Fruit fly (Drosophila melanogaster) whole organism, embryonic: ENCODE results near the gene Mbs.

Experiments
- Abd-B ChIP-seq: fragments of 200-800 bp; sonication (Bioruptor generic); optimal IDR thresholded peaks from 2 replicates; lab custom pipeline; 2018; ENCODE audit warnings: missing biosample characterization, mild to moderate bottlenecking, missing genetic modification characterization, moderate library complexity
- Awh ChIP-seq: fragments of 200-800 bp; sonication (Bioruptor generic); IDR thresholded peaks from 2 replicates; pipeline ENCODE4, ENCODE4 v1.3.6; 2022; ENCODE audit warnings: missing biosample characterization, missing genetic modification characterization
- Bteb2 ChIP-seq: fragments of 200-800 bp; sonication (Bioruptor generic); optimal IDR thresholded peaks from 2 replicates; lab custom pipeline; 2016; ENCODE audit warnings: missing biosample characterization, missing genetic modification characterization
- CG10979 ChIP-seq: fragments of 200-800 bp; sonication (Bioruptor generic); optimal IDR thresholded peaks from 2 replicates; lab custom pipeline; 2018; ENCODE audit warnings: missing biosample characterization, mild to moderate bottlenecking, missing genetic modification characterization, moderate library complexity
- CG12391 ChIP-seq: fragments of 200-800 bp; sonication (Bioruptor generic); optimal IDR thresholded peaks from 3 replicates; lab custom pipeline; 2018; ENCODE audit warnings: missing biosample characterization, mild to moderate bottlenecking, missing genetic modification characterization, moderate library complexity
- CG14667 ChIP-seq: fragments of 200-800 bp; sonication (Bioruptor generic); IDR thresholded peaks from 2 replicates; pipeline ENCODE4 v1.3.6; 2022; ENCODE audit warnings: missing biosample characterization, missing genetic modification characterization
- CG1602 ChIP-seq: fragments of 200-800 bp; sonication (Bioruptor generic); optimal IDR thresholded peaks from 3 replicates; lab custom pipeline; 2016; ENCODE audit warnings: missing biosample characterization, missing genetic modification characterization
- CG16863 ChIP-seq: fragments of 200-800 bp; sonication (Bioruptor generic); optimal IDR thresholded peaks from 3 replicates; lab custom pipeline; 2016; ENCODE audit warnings: missing biosample characterization, missing genetic modification characterization
- CG30403 ChIP-seq: fragments of 200-800 bp; sonication (Bioruptor generic); optimal IDR thresholded peaks from 3 replicates; lab custom pipeline; 2016; ENCODE audit warnings: missing biosample characterization, missing genetic modification characterization
- CG33213 ChIP-seq: fragments of 200-800 bp; sonication (Bioruptor generic); optimal IDR thresholded peaks from 3 replicates; lab custom pipeline; 2016; ENCODE audit warnings: missing biosample characterization, missing genetic modification characterization
- CG3726 ChIP-seq: fragments of 200-800 bp; sonication (Bioruptor generic); IDR thresholded peaks from 3 replicates; pipeline ENCODE4, ENCODE4 v1.3.6; 2022; ENCODE audit warnings: missing biosample characterization, missing genetic modification characterization
- CG3847 ChIP-seq: fragments of 200-800 bp; sonication (Bioruptor generic); IDR thresholded peaks from 2 replicates; pipeline ENCODE4 v1.3.6; 2022; ENCODE audit warnings: missing biosample characterization, missing genetic modification characterization
- CG4730 ChIP-seq: fragments of 200-800 bp; sonication (Bioruptor generic); IDR thresholded peaks from 2 replicates; pipeline ENCODE4 v1.3.6; 2022; ENCODE audit warnings: missing biosample characterization, missing genetic modification characterization
- CG5180 ChIP-seq: fragments of 200-800 bp; sonication (Bioruptor generic); optimal IDR thresholded peaks from 3 replicates; lab custom pipeline; 2017; ENCODE audit warnings: missing biosample characterization, missing genetic modification characterization, mild to moderate bottlenecking, moderate library complexity, missing genetic modification reagents
- CG6689 ChIP-seq: fragments of 200-800 bp; sonication (Bioruptor generic); IDR thresholded peaks from 2 replicates; pipeline ENCODE4 v1.3.6; 2022; ENCODE audit warnings: missing biosample characterization, missing genetic modification characterization
- CG8388 ChIP-seq: fragments of 200-800 bp; sonication (Bioruptor generic); optimal IDR thresholded peaks from 2 replicates; lab custom pipeline; 2019; ENCODE audit warnings: missing biosample characterization, mild to moderate bottlenecking, missing genetic modification characterization, moderate library complexity
- CG9437 ChIP-seq: fragments of 200-800 bp; sonication (Bioruptor generic); optimal IDR thresholded peaks from 2 replicates; lab custom pipeline; 2018; ENCODE audit warnings: missing biosample characterization, mild to moderate bottlenecking, missing genetic modification characterization
- CG9932 ChIP-seq: fragments of 200-800 bp; sonication (Bioruptor generic); IDR thresholded peaks from 2 replicates; pipeline ENCODE4 v1.3.6; 2022; ENCODE audit warnings: missing biosample characterization, missing genetic modification characterization
- Drgx ChIP-seq: fragments of 200-800 bp; sonication (Bioruptor generic); IDR thresholded peaks from 2 replicates; pipeline ENCODE4 v1.3.6; 2022; ENCODE audit warnings: missing biosample characterization, missing genetic modification characterization
- Ets97D ChIP-seq: fragments of 200-800 bp; sonication (Bioruptor generic); optimal IDR thresholded peaks from 3 replicates; lab custom pipeline; 2016; ENCODE audit warnings: missing biosample characterization, missing genetic modification characterization
- Gug ChIP-seq: fragments of 200-800 bp; sonication (Bioruptor generic); IDR thresholded peaks from 4 replicates; pipeline ENCODE4 v1.3.6; 2022; ENCODE audit warnings: missing biosample characterization, missing genetic modification characterization
- Hr78 ChIP-seq, 2 experiments: fragments of 200-800 bp in 1 of 2; fragments of >200 bp in 1 of 2; sonication (Bioruptor generic) in 1 of 2; optimal IDR thresholded peaks; 2 replicates each; lab custom pipeline; 2017 to 2019; ENCODE audit warnings: missing biosample characterization in 2 of 2, missing genetic modification characterization in 2 of 2, mild to moderate bottlenecking in 1 of 2, moderate library complexity in 1 of 2
- Myb ChIP-seq: fragments of 200-800 bp; sonication (Bioruptor generic); optimal IDR thresholded peaks from 2 replicates; lab custom pipeline; 2016; ENCODE audit warnings: missing biosample characterization, missing genetic modification characterization
- Pdp1 ChIP-seq, 2 experiments: fragments of 200-800 bp; sonication (Bioruptor generic); optimal IDR thresholded peaks; 3 replicates each; lab custom pipeline; 2016; ENCODE audit warnings: missing biosample characterization in 2 of 2, missing genetic modification characterization in 2 of 2, mild to moderate bottlenecking in 1 of 2, moderate library complexity in 1 of 2
- Sry-δ ChIP-seq: fragments of 200-800 bp; sonication (Bioruptor generic); optimal IDR thresholded peaks from 2 replicates; lab custom pipeline; 2016; ENCODE audit warnings: missing biosample characterization, missing genetic modification characterization
- Trl ChIP-seq, 3 experiments: fragments of >200 bp in 2 of 3; fragments of 200-800 bp in 1 of 3; sonication (Bioruptor generic) in 1 of 3; optimal IDR thresholded peaks; 2 replicates in 1 of 3; 3 replicates in 2 of 3; lab custom pipeline; 2016 to 2017; ENCODE audit warnings: missing biosample characterization in 1 of 3, missing genetic modification characterization in 1 of 3
- abd-A ChIP-seq: fragments of 200-800 bp; sonication (Bioruptor generic); optimal IDR thresholded peaks from 3 replicates; lab custom pipeline; 2019; ENCODE audit warnings: missing biosample characterization, mild to moderate bottlenecking, missing genetic modification characterization, moderate library complexity
- ac ChIP-seq: fragments of 200-800 bp; sonication (Bioruptor generic); optimal IDR thresholded peaks from 3 replicates; lab custom pipeline; 2017; ENCODE audit warnings: missing biosample characterization, mild to moderate bottlenecking, missing genetic modification characterization
- ase ChIP-seq: fragments of 200-800 bp; sonication (Bioruptor generic); IDR thresholded peaks from 3 replicates; pipeline ENCODE4 v1.3.6; 2022; ENCODE audit warnings: missing biosample characterization, missing genetic modification characterization
- az2 ChIP-seq: fragments of 200-800 bp; sonication (Bioruptor generic); optimal IDR thresholded peaks from 3 replicates; lab custom pipeline; 2016; ENCODE audit warnings: missing biosample characterization, missing genetic modification characterization
- bab2 ChIP-seq: fragments of 200-800 bp; sonication (Bioruptor generic); optimal IDR thresholded peaks from 2 replicates; lab custom pipeline; 2016; ENCODE audit warnings: missing biosample characterization, missing genetic modification characterization
- caup ChIP-seq: fragments of 200-800 bp; sonication (Bioruptor generic); optimal IDR thresholded peaks from 3 replicates; lab custom pipeline; 2017; ENCODE audit warnings: missing biosample characterization, mild to moderate bottlenecking, missing genetic modification characterization, moderate library complexity; ENCODE audit not compliant: severe bottlenecking
- ci ChIP-seq: fragments of 200-800 bp; sonication (Bioruptor generic); IDR thresholded peaks from 3 replicates; pipeline ENCODE4 v1.3.6; 2022; ENCODE audit warnings: missing biosample characterization, missing genetic modification characterization
- crc ChIP-seq: fragments of 200-800 bp; sonication (Bioruptor generic); optimal IDR thresholded peaks from 2 replicates; lab custom pipeline; 2016; ENCODE audit warnings: missing biosample characterization, missing genetic modification characterization
- dmrt11E ChIP-seq: fragments of 200-800 bp; sonication (Bioruptor generic); optimal IDR thresholded peaks from 3 replicates; lab custom pipeline; 2018; ENCODE audit warnings: missing biosample characterization, mild to moderate bottlenecking, missing genetic modification characterization, moderate library complexity
- eyg ChIP-seq: fragments of 200-800 bp; sonication (Bioruptor generic); optimal IDR thresholded peaks from 3 replicates; lab custom pipeline; 2016; ENCODE audit warnings: missing biosample characterization, missing genetic modification characterization
- fd96Cb ChIP-seq: fragments of 200-800 bp; sonication (Bioruptor generic); optimal IDR thresholded peaks from 2 replicates; lab custom pipeline; 2018; ENCODE audit warnings: missing biosample characterization, mild to moderate bottlenecking, missing genetic modification characterization, moderate library complexity
- mld ChIP-seq: fragments of 200-800 bp; sonication (Bioruptor generic); IDR thresholded peaks from 3 replicates; pipeline ENCODE4 v1.3.6; 2022; ENCODE audit warnings: missing biosample characterization, missing genetic modification characterization; ENCODE audit not compliant: partially characterized antibody
- psq ChIP-seq: fragments of 200-800 bp; sonication (Bioruptor generic); optimal IDR thresholded peaks from 2 replicates; lab custom pipeline; 2017; ENCODE audit warnings: missing biosample characterization, missing genetic modification characterization
- pzg ChIP-seq: fragments of 200-800 bp; sonication (Bioruptor generic); optimal IDR thresholded peaks from 3 replicates; lab custom pipeline; 2018; ENCODE audit warnings: missing biosample characterization, mild to moderate bottlenecking, missing genetic modification characterization, moderate library complexity
- sc ChIP-seq, 3 experiments: fragments of >200 bp in 2 of 3; fragments of 200-800 bp in 1 of 3; sonication (Bioruptor generic) in 1 of 3; optimal IDR thresholded peaks; 2 replicates in 2 of 3; 3 replicates in 1 of 3; lab custom pipeline; 2017; ENCODE audit warnings: mild to moderate bottlenecking in 1 of 3, missing biosample characterization in 1 of 3, missing genetic modification characterization in 1 of 3, missing genetic modification reagents in 1 of 3
- sens ChIP-seq: fragments of 200-800 bp; sonication (Bioruptor generic); peaks from one replicate; lab custom pipeline; 2016; ENCODE audit warnings: missing biosample characterization, missing genetic modification characterization
- sob ChIP-seq: fragments of 200-800 bp; sonication (Bioruptor generic); IDR thresholded peaks from 2 replicates; pipeline ENCODE4 v1.3.6; 2022; ENCODE audit warnings: missing biosample characterization, missing genetic modification characterization
- tap ChIP-seq: fragments of 200-800 bp; optimal IDR thresholded peaks from 3 replicates; lab custom pipeline; 2019; ENCODE audit warnings: missing biosample characterization, mild to moderate bottlenecking, missing genetic modification characterization, moderate library complexity
- tin ChIP-seq: fragments of 200-800 bp; sonication (Bioruptor generic); optimal IDR thresholded peaks from 3 replicates; lab custom pipeline; 2016; ENCODE audit warnings: missing biosample characterization, missing genetic modification characterization
- tio ChIP-seq: fragments of 200-800 bp; sonication (Bioruptor generic); optimal IDR thresholded peaks from 2 replicates; lab custom pipeline; 2017; ENCODE audit warnings: missing biosample characterization, missing genetic modification characterization, inconsistent platforms
- wor ChIP-seq: fragments of 200-800 bp; sonication (Bioruptor generic); IDR thresholded peaks from 2 replicates; pipeline ENCODE4 v1.3.6; 2022; ENCODE audit warnings: missing biosample characterization, missing genetic modification characterization
- zfh1 ChIP-seq: fragments of 200-800 bp; sonication (Bioruptor generic); IDR thresholded peaks from 3 replicates; pipeline ENCODE4 v1.3.6; 2022; ENCODE audit warnings: missing biosample characterization, missing genetic modification characterization

Mbs gene

DNA sequence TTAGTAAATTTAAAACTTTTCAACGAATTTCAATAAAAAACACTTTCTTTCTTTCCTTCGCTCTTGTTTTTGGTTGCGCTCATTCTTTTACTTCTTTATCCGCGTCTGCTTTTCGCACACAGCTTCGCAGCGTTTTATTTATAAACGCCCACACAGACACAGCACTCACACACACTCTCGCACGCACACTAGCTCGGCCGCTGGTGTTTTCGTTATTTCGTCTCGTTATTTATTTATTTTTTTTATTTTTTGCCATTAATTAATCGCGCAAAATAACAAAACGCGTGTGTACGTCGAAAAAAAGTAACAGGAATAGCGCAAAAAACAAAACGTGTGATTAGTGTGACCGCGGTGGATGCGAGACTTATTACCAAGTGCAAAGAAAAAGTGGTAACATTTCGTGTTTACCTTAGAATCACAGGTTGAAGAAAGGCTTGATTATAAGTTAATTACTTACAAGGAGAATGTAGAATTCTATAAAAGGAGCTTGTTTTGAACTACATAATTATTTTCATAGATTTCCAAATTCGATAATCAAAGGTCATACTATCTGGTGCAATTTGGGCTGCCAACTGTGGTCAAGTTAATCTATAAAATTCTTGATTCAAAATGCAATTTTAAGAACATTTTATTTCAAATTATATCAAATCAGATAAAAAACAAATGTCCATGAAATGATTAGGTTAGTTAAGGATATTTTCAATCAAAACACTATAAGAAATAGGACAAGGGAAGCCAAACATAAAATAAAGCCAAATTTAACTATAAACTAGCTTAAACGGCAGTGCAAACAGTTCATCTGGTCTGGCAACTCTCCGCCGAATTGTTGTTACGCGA is 47.1 kb upstream of the Mbs start, which contains the start of the genes hzg and mRpS31 (continued):
- TF ChIP-seq ci (GFP tag; lab: Robert Waterston, UW) (no peak), Sry-δ (peak; percentile 42), CG9437 (GFP tag; lab: Kevin White, UChicago) (peak; percentile 23), CG14667 (GFP tag; lab: Robert Waterston, UW) (no peak), CG6689 (0 out of 2 replicates have a peak, but pooled peaks have one; percentile 31), tin (GFP tag; lab: Kevin White, UChicago) (peak; percentile 55), Abd-B (GFP tag; lab: Kevin White, UChicago) (peak; percentile 31), CG16863 (GFP tag; lab: Kevin White, UChicago) (peak; percentile 60), CG33213 (GFP tag; lab: Kevin White, UChicago) (peak; percentile 54), ac (GFP tag; lab: Kevin White, UChicago) (no peak), Gug (GFP tag; lab: Robert Waterston, UW) (peak; percentile 19; the same call in 1 of the 4 replicates), Drgx (GFP tag; lab: Robert Waterston, UW) (peak; percentile 73), pzg (GFP tag; lab: Kevin White, UChicago) (peak; percentile 61), Awh (GFP tag; lab: Robert Waterston, UW) (peak; percentile 53; the same call in 1 of the 2 replicates), CG3847 (GFP tag; lab: Robert Waterston, UW) (peak; percentile 61), Trl (optimal IDR thresholded peaks at IDR 0.05; lab: Kevin White, UChicago) (no peak), Trl (GFP tag; optimal IDR thresholded peaks at IDR 0.05; lab: Kevin White, UChicago) (peak; percentile 63), CG4730 (no peak), CG5180 (GFP tag; lab: Kevin White, UChicago) (no peak), ase (GFP tag; lab: Robert Waterston, UW) (no peak), dmrt11E (peak; percentile 39), tap (tag; lab: Kevin White, UChicago) (peak; percentile 22), psq (peak; percentile 74), CG1602 (peak; percentile 54), fd96Cb (peak; percentile 45), CG8388 (GFP tag; lab: Kevin White, UChicago) (peak; percentile 21), Bteb2 (GFP tag; lab: Kevin White, UChicago) (peak; percentile 27), Ets97D (peak; percentile 56), abd-A (tag; lab: Kevin White, UChicago) (peak; percentile 37), sens (GFP tag; lab: Kevin White, UChicago) (peak; percentile 89), eyg (peak; percentile 24), sob (GFP tag; lab: Robert Waterston, UW) (peak; percentile 41; the same call in 1 of the 2 replicates), Hr78 (GFP tag; optimal IDR thresholded peaks at IDR 0.05; lab: Kevin White, UChicago) (no peak), wor (GFP tag; lab: Robert Waterston, UW) (no peak), caup (GFP tag; lab: Kevin White, UChicago) (no peak), CG30403 (GFP tag; lab: Kevin White, UChicago) (peak; percentile 74), CG9932 (peak; percentile 63), CG12391 (tag; lab: Kevin White, UChicago) (peak; percentile 81), az2 (GFP tag; lab: Kevin White, UChicago) (peak; percentile 57), Myb (GFP tag; lab: Kevin White, UChicago) (peak; percentile 5), tio (GFP tag; lab: Kevin White, UChicago) (no peak), crc (GFP tag; lab: Kevin White, UChicago) (peak; percentile 49), CG10979 (tag; lab: Kevin White, UChicago) (peak; percentile 40), bab2 (no peak), CG3726 (GFP tag; lab: Robert Waterston, UW) (no peak), zfh1 (GFP tag; lab: Robert Waterston, UW) (peak; percentile 39; the same call in 1 of the 3 replicates), sc (optimal IDR thresholded peaks at IDR 0.05; lab: Kevin White, UChicago) (no peak), sc (GFP tag; optimal IDR thresholded peaks at IDR 0.05; lab: Kevin White, UChicago) (no peak), mld (GFP tag; lab: Robert Waterston, UW) (no peak), Pdp1 (GFP tag; optimal IDR thresholded peaks at IDR 0.05; lab: Kevin White, UChicago) (peak; percentile 42 to 55)
